Fruit fly (Drosophila melanogaster) whole organism, embryonic: Measurements from ENCODE around the gene Ndfip.

Experiments used
- Bdp1 ChIP-seq: fragments of 200-800 bp; sonication (Bioruptor generic); optimal IDR thresholded peaks from 3 replicates; lab custom pipeline; 2016; ENCODE audit warnings: missing biosample characterization, missing genetic modification characterization
- Blimp-1 ChIP-seq: fragments of 200-800 bp; sonication (Bioruptor generic); optimal IDR thresholded peaks from 3 replicates; lab custom pipeline; 2018; ENCODE audit warnings: missing biosample characterization, missing genetic modification characterization, mild to moderate bottlenecking, moderate library complexity, missing genetic modification reagents
- CG10565 ChIP-seq: fragments of 200-800 bp; sonication (Bioruptor generic); optimal IDR thresholded peaks from 3 replicates; lab custom pipeline; 2016; ENCODE audit warnings: missing biosample characterization, mild to moderate bottlenecking, missing genetic modification characterization
- CG11085 ChIP-seq: fragments of 200-800 bp; sonication (Bioruptor generic); IDR thresholded peaks from 2 replicates; pipeline ENCODE4 v1.3.6; 2022; ENCODE audit warnings: missing biosample characterization, missing genetic modification characterization
- CG11398 ChIP-seq: fragments of 200-800 bp; sonication (Bioruptor generic); optimal IDR thresholded peaks from 2 replicates; lab custom pipeline; 2016; ENCODE audit warnings: missing biosample characterization, missing genetic modification characterization
- CG12104 ChIP-seq: fragments of 200-800 bp; sonication (Bioruptor generic); optimal IDR thresholded peaks from 3 replicates; lab custom pipeline; 2016; ENCODE audit warnings: missing biosample characterization, missing genetic modification characterization
- CG13894 ChIP-seq: fragments of 200-800 bp; sonication (Bioruptor generic); optimal IDR thresholded peaks from 3 replicates; lab custom pipeline; 2018; ENCODE audit warnings: missing biosample characterization, mild to moderate bottlenecking, missing genetic modification characterization, moderate library complexity
- CG1603 ChIP-seq: fragments of 200-800 bp; sonication (Bioruptor generic); optimal IDR thresholded peaks from 2 replicates; lab custom pipeline; 2019; ENCODE audit warnings: missing biosample characterization, mild to moderate bottlenecking, missing genetic modification characterization, moderate library complexity
- CG18476 ChIP-seq: fragments of 200-800 bp; sonication (Bioruptor generic); optimal IDR thresholded peaks from 2 replicates; lab custom pipeline; 2016; ENCODE audit warnings: missing biosample characterization, mild to moderate bottlenecking, missing genetic modification characterization
- CG2120 ChIP-seq: fragments of 200-800 bp; sonication (Bioruptor generic); optimal IDR thresholded peaks from 3 replicates; lab custom pipeline; 2016; ENCODE audit warnings: missing biosample characterization, missing genetic modification characterization
- CG3065 ChIP-seq: fragments of 200-800 bp; sonication (Bioruptor generic); optimal IDR thresholded peaks from 2 replicates; lab custom pipeline; 2016; ENCODE audit warnings: missing biosample characterization, missing genetic modification characterization
- CG31441 ChIP-seq: fragments of 200-800 bp; sonication (Bioruptor generic); IDR thresholded peaks from 2 replicates; pipeline ENCODE4 v1.3.6; 2022; ENCODE audit warnings: missing biosample characterization, missing genetic modification characterization
- CG34422 ChIP-seq: fragments of 200-800 bp; sonication (Bioruptor generic); IDR thresholded peaks from 3 replicates; pipeline ENCODE4 v1.3.6; 2022; ENCODE audit warnings: missing biosample characterization, missing genetic modification characterization
- CG4820 ChIP-seq: fragments of 200-800 bp; sonication (Bioruptor generic); optimal IDR thresholded peaks from 3 replicates; lab custom pipeline; 2016; ENCODE audit warnings: missing biosample characterization, missing genetic modification characterization
- CG6765 ChIP-seq: fragments of 200-800 bp; sonication (Bioruptor generic); optimal IDR thresholded peaks from 3 replicates; lab custom pipeline; 2017; ENCODE audit warnings: missing biosample characterization, mild to moderate bottlenecking, missing genetic modification characterization
- CG6791 ChIP-seq: fragments of 200-800 bp; sonication (Bioruptor generic); IDR thresholded peaks from 3 replicates; pipeline ENCODE4 v1.3.6; 2022; ENCODE audit warnings: missing biosample characterization, missing genetic modification characterization; ENCODE audit not compliant: partially characterized antibody
- CG8359 ChIP-seq: fragments of 200-800 bp; sonication (Bioruptor generic); optimal IDR thresholded peaks from 2 replicates; lab custom pipeline; 2017; ENCODE audit warnings: missing biosample characterization, mild to moderate bottlenecking, missing genetic modification characterization, borderline replicate concordance
- CG8944 ChIP-seq: fragments of 200-800 bp; sonication (Bioruptor generic); optimal IDR thresholded peaks from 3 replicates; lab custom pipeline; 2016; ENCODE audit warnings: missing biosample characterization, missing genetic modification characterization
- CrebB ChIP-seq: fragments of 200-800 bp; sonication (Bioruptor generic); optimal IDR thresholded peaks from 3 replicates; lab custom pipeline; 2018; ENCODE audit warnings: missing biosample characterization, mild to moderate bottlenecking, missing genetic modification characterization
- D19A ChIP-seq: fragments of 200-800 bp; optimal IDR thresholded peaks from 3 replicates; lab custom pipeline; 2019; ENCODE audit warnings: missing biosample characterization, mild to moderate bottlenecking, missing genetic modification characterization, moderate library complexity
- Ets65A ChIP-seq: fragments of 200-800 bp; sonication (Bioruptor generic); peaks from one replicate; lab custom pipeline; 2016; ENCODE audit warnings: missing biosample characterization, missing genetic modification characterization
- Fer3 ChIP-seq: fragments of 200-800 bp; sonication (Bioruptor generic); optimal IDR thresholded peaks from 2 replicates; lab custom pipeline; 2018; ENCODE audit warnings: missing biosample characterization, mild to moderate bottlenecking, missing genetic modification characterization, moderate library complexity
- HLH3B ChIP-seq: fragments of 200-800 bp; sonication (Bioruptor generic); IDR thresholded peaks from 2 replicates; pipeline ENCODE4 v1.3.6; 2022; ENCODE audit warnings: missing biosample characterization, missing genetic modification characterization
- Hr3 ChIP-seq: fragments of 200-800 bp; sonication (Bioruptor generic); optimal IDR thresholded peaks from 3 replicates; lab custom pipeline; 2016; ENCODE audit warnings: missing biosample characterization, missing genetic modification characterization
- Hr78 ChIP-seq, 2 experiments: fragments of 200-800 bp in 1 of 2; fragments of >200 bp in 1 of 2; sonication (Bioruptor generic) in 1 of 2; optimal IDR thresholded peaks; 2 replicates each; lab custom pipeline; 2017 to 2019; ENCODE audit warnings: missing biosample characterization in 2 of 2, missing genetic modification characterization in 2 of 2, mild to moderate bottlenecking in 1 of 2, moderate library complexity in 1 of 2
- Hsf ChIP-seq: fragments of 200-800 bp; sonication (Bioruptor generic); optimal IDR thresholded peaks from 3 replicates; lab custom pipeline; 2016; ENCODE audit warnings: missing biosample characterization, missing genetic modification characterization
- Mes4 ChIP-seq: fragments of 200-800 bp; sonication (Bioruptor generic); optimal IDR thresholded peaks from 2 replicates; lab custom pipeline; 2016; ENCODE audit warnings: missing biosample characterization, missing genetic modification characterization
- Nf-YA ChIP-seq: fragments of 200-800 bp; sonication (Bioruptor generic); IDR thresholded peaks from 2 replicates; pipeline ENCODE4 v1.3.6; 2022; ENCODE audit warnings: missing biosample characterization, missing genetic modification characterization
- Nf-YB ChIP-seq: fragments of 200-800 bp; sonication (Bioruptor generic); optimal IDR thresholded peaks from 3 replicates; lab custom pipeline; 2019; ENCODE audit warnings: missing biosample characterization, mild to moderate bottlenecking, missing genetic modification characterization, moderate library complexity
- Stat92E ChIP-seq, 3 experiments: fragments of >200 bp in 2 of 3; fragments of 200-800 bp in 1 of 3; sonication (Bioruptor generic) in 1 of 3; optimal IDR thresholded peaks; 2 replicates each; lab custom pipeline; 2017 to 2019; ENCODE audit warnings: missing biosample characterization in 3 of 3, missing genetic modification characterization in 3 of 3, mild to moderate bottlenecking in 1 of 3, moderate library complexity in 1 of 3
- ac ChIP-seq: fragments of 200-800 bp; sonication (Bioruptor generic); optimal IDR thresholded peaks from 3 replicates; lab custom pipeline; 2017; ENCODE audit warnings: missing biosample characterization, mild to moderate bottlenecking, missing genetic modification characterization
- bab2 ChIP-seq: fragments of 200-800 bp; sonication (Bioruptor generic); optimal IDR thresholded peaks from 2 replicates; lab custom pipeline; 2016; ENCODE audit warnings: missing biosample characterization, missing genetic modification characterization
- bbx ChIP-seq: fragments of 200-800 bp; sonication (Bioruptor generic); IDR thresholded peaks from 2 replicates; pipeline ENCODE4 v1.3.6; 2022; ENCODE audit warnings: missing biosample characterization, missing genetic modification characterization; ENCODE audit not compliant: partially characterized antibody
- cas ChIP-seq: fragments of 200-800 bp; sonication (Bioruptor generic); IDR thresholded peaks from 2 replicates; pipeline ENCODE4 v1.3.6; 2022; ENCODE audit warnings: missing biosample characterization, missing genetic modification characterization
- chn ChIP-seq: fragments of 200-800 bp; sonication (Bioruptor generic); optimal IDR thresholded peaks from 2 replicates; lab custom pipeline; 2016; ENCODE audit warnings: missing biosample characterization, missing genetic modification characterization
- dimm ChIP-seq: fragments of 200-800 bp; sonication (Bioruptor generic); IDR thresholded peaks from 2 replicates; pipeline ENCODE4 v1.3.6; 2022; ENCODE audit warnings: missing biosample characterization, missing genetic modification characterization
- eve ChIP-seq, 2 experiments: fragments of >200 bp; optimal IDR thresholded peaks; 2 replicates each; lab custom pipeline; 2017; ENCODE audit warnings: missing biosample characterization in 2 of 2, missing genetic modification characterization in 2 of 2
- ewg ChIP-seq: fragments of 200-800 bp; sonication (Bioruptor generic); optimal IDR thresholded peaks from 3 replicates; lab custom pipeline; 2017; ENCODE audit warnings: mild to moderate bottlenecking, missing biosample characterization, missing genetic modification reagents, missing genetic modification characterization
- exex ChIP-seq: fragments of 200-800 bp; sonication (Bioruptor generic); optimal IDR thresholded peaks from 4 replicates; lab custom pipeline; 2018; ENCODE audit warnings: missing biosample characterization, mild to moderate bottlenecking, missing genetic modification characterization, moderate library complexity
- eyg ChIP-seq: fragments of 200-800 bp; sonication (Bioruptor generic); optimal IDR thresholded peaks from 3 replicates; lab custom pipeline; 2016; ENCODE audit warnings: missing biosample characterization, missing genetic modification characterization
- fu2 ChIP-seq: fragments of 200-800 bp; sonication (Bioruptor generic); optimal IDR thresholded peaks from 2 replicates; lab custom pipeline; 2016; ENCODE audit warnings: missing biosample characterization, missing genetic modification characterization
- mam ChIP-seq: fragments of 200-800 bp; sonication (Bioruptor generic); optimal IDR thresholded peaks from 3 replicates; lab custom pipeline; 2016; ENCODE audit warnings: missing biosample characterization, missing genetic modification characterization
- mld ChIP-seq: fragments of 200-800 bp; sonication (Bioruptor generic); IDR thresholded peaks from 3 replicates; pipeline ENCODE4 v1.3.6; 2022; ENCODE audit warnings: missing biosample characterization, missing genetic modification characterization; ENCODE audit not compliant: partially characterized antibody
- nerfin-2 ChIP-seq: fragments of 200-800 bp; sonication (Bioruptor generic); IDR thresholded peaks from 2 replicates; pipeline ENCODE4 v1.3.6; 2022; ENCODE audit warnings: missing biosample characterization, missing genetic modification characterization; ENCODE audit not compliant: partially characterized antibody
- schlank ChIP-seq: fragments of 200-800 bp; sonication (Bioruptor generic); optimal IDR thresholded peaks from 2 replicates; lab custom pipeline; 2018; ENCODE audit warnings: missing biosample characterization, mild to moderate bottlenecking, missing genetic modification characterization
- slou ChIP-seq: fragments of 200-800 bp; sonication (Bioruptor generic); optimal IDR thresholded peaks from 3 replicates; lab custom pipeline; 2016; ENCODE audit warnings: missing biosample characterization, missing genetic modification characterization
- sr ChIP-seq: fragments of 200-800 bp; sonication (Bioruptor generic); IDR thresholded peaks from 3 replicates; pipeline ENCODE4 v1.3.6; 2022; ENCODE audit warnings: missing biosample characterization, missing genetic modification characterization
- tll ChIP-seq, 2 experiments: fragments of 200-800 bp in 1 of 2; fragments of >200 bp in 1 of 2; sonication (Bioruptor generic) in 1 of 2; optimal IDR thresholded peaks; 2 replicates each; lab custom pipeline; 2017 to 2019; ENCODE audit warnings: missing biosample characterization in 2 of 2, missing genetic modification characterization in 2 of 2, mild to moderate bottlenecking in 1 of 2, moderate library complexity in 1 of 2
- tna ChIP-seq: fragments of 200-800 bp; sonication (Bioruptor generic); IDR thresholded peaks from 2 replicates; pipeline ENCODE4 v1.3.6; 2022; ENCODE audit warnings: missing biosample characterization, missing genetic modification characterization; ENCODE audit not compliant: partially characterized antibody
- unc-4 ChIP-seq: fragments of 200-800 bp; sonication (Bioruptor generic); IDR thresholded peaks from 2 replicates; pipeline ENCODE4 v1.3.6; 2022; ENCODE audit warnings: missing biosample characterization, missing genetic modification characterization; ENCODE audit not compliant: partially characterized antibody
- unpg ChIP-seq: fragments of 200-800 bp; sonication (Bioruptor generic); optimal IDR thresholded peaks from 3 replicates; lab custom pipeline; 2018; ENCODE audit warnings: missing biosample characterization, mild to moderate bottlenecking, missing genetic modification characterization, moderate library complexity

Gene Ndfip

dm6 chr3L:17616876-17617279 lies 37.2 kb downstream of the Ndfip start (continued):
- no peak for TF ChIP-seq unpg
- no peak for TF ChIP-seq ewg (GFP tag; lab: Kevin White, UChicago)
- no peak for TF ChIP-seq CG6765 (GFP tag; lab: Kevin White, UChicago)
- 0 out of 2 replicates have a peak, but pooled peaks have one; percentile 49 for TF ChIP-seq tna (GFP tag; lab: Robert Waterston, UW)
- no peak for TF ChIP-seq CG4820 (GFP tag; lab: Kevin White, UChicago)
- no peak for TF ChIP-seq Hsf (GFP tag; lab: Kevin White, UChicago)
- no peak for TF ChIP-seq slou (GFP tag; lab: Kevin White, UChicago)
- no peak for TF ChIP-seq HLH3B
- TF ChIP-seq Ets65A = no peak
- TF ChIP-seq nerfin-2 (GFP tag; lab: Robert Waterston, UW) = no peak
- no peak for TF ChIP-seq Mes4
- TF ChIP-seq tll (GFP tag; optimal IDR thresholded peaks at IDR 0.05; lab: Kevin White, UChicago) = no peak
- no peak for TF ChIP-seq CG3065 (GFP tag; lab: Kevin White, UChicago)
- no peak for TF ChIP-seq sr (GFP tag; lab: Robert Waterston, UW)
- no peak for TF ChIP-seq bab2 (GFP tag; lab: Kevin White, UChicago)
- TF ChIP-seq CG11398 (GFP tag; lab: Kevin White, UChicago) = no peak
- TF ChIP-seq Nf-YA (GFP tag; lab: Robert Waterston, UW) = no peak
- no peak for TF ChIP-seq dimm (GFP tag; lab: Robert Waterston, UW)
- TF ChIP-seq CrebB (tag; lab: Kevin White, UChicago) = no peak
- TF ChIP-seq Bdp1 (GFP tag; lab: Kevin White, UChicago) = no peak
- no peak for TF ChIP-seq Fer3 (tag; lab: Kevin White, UChicago)
- no peak for TF ChIP-seq CG18476 (GFP tag; lab: Kevin White, UChicago)
- TF ChIP-seq mld (GFP tag; lab: Robert Waterston, UW) = no peak
- TF ChIP-seq CG31441 = no peak
- no peak for TF ChIP-seq D19A
- no peak for TF ChIP-seq CG11085 (GFP tag; lab: Robert Waterston, UW)
- TF ChIP-seq CG8359 = no peak
- TF ChIP-seq CG1603 = no peak
- peak; percentile 3 for TF ChIP-seq fu2
- TF ChIP-seq chn (GFP tag; lab: Kevin White, UChicago) = no peak
- no peak for TF ChIP-seq unc-4
- TF ChIP-seq cas = no peak; the same call in 1 of the 2 replicates
- TF ChIP-seq exex = peak; percentile 73
- TF ChIP-seq bbx (GFP tag; lab: Robert Waterston, UW) = no peak
- no peak for TF ChIP-seq Stat92E (GFP tag; optimal IDR thresholded peaks at IDR 0.05; lab: Kevin White, UChicago)
- no peak for TF ChIP-seq CG34422
- TF ChIP-seq Blimp-1 (GFP tag; lab: Kevin White, UChicago) = no peak
- no peak for TF ChIP-seq ac
- no peak for TF ChIP-seq schlank (tag; lab: Kevin White, UChicago)
- TF ChIP-seq CG6791 (GFP tag; lab: Robert Waterston, UW) = no peak
- TF ChIP-seq CG2120 (GFP tag; lab: Kevin White, UChicago) = no peak
- TF ChIP-seq Hr3 (GFP tag; lab: Kevin White, UChicago) = no peak
- no peak for TF ChIP-seq eyg
- no peak for TF ChIP-seq Nf-YB
- no peak for TF ChIP-seq CG8944 (GFP tag; lab: Kevin White, UChicago)
- no peak for TF ChIP-seq CG10565 (GFP tag; lab: Kevin White, UChicago)
- TF ChIP-seq CG13894 (tag; lab: Kevin White, UChicago) = no peak
- TF ChIP-seq eve (GFP tag; optimal IDR thresholded peaks at IDR 0.05; lab: Kevin White, UChicago) = no peak
- no peak for TF ChIP-seq mam (GFP tag; lab: Kevin White, UChicago)
- peak in 1 of 2 experiments; percentile 58 for TF ChIP-seq Hr78 (GFP tag; optimal IDR thresholded peaks at IDR 0.05; lab: Kevin White, UChicago)
- no peak for TF ChIP-seq CG12104
